Fruit fly (Drosophila melanogaster) whole organism, embryonic: Measurements from ENCODE around the gene CG8097.

Experiments
- Atf6 ChIP-seq: fragments of 200-800 bp; sonication (Bioruptor generic); IDR thresholded peaks from 2 replicates; pipeline ENCODE4 v1.3.6; 2022; ENCODE audit warnings: missing biosample characterization, missing genetic modification characterization
- B-H2 ChIP-seq: fragments of 200-800 bp; sonication (Bioruptor generic); optimal IDR thresholded peaks from 2 replicates; lab custom pipeline; 2018; ENCODE audit warnings: missing biosample characterization, mild to moderate bottlenecking, missing genetic modification characterization
- CG1024 ChIP-seq: fragments of 200-800 bp; sonication (Bioruptor generic); IDR thresholded peaks from 2 replicates; pipeline ENCODE4 v1.3.6; 2022; ENCODE audit warnings: missing biosample characterization, missing genetic modification characterization
- CG10366 ChIP-seq: fragments of 200-800 bp; sonication (Bioruptor generic); IDR thresholded peaks from 2 replicates; pipeline ENCODE4 v1.3.6; 2022; ENCODE audit warnings: missing biosample characterization, missing genetic modification characterization
- CG11247 ChIP-seq: fragments of 200-800 bp; sonication (Bioruptor generic); IDR thresholded peaks from 2 replicates; pipeline ENCODE4 v1.3.6; 2022; ENCODE audit warnings: missing biosample characterization, missing genetic modification characterization
- CG11456 ChIP-seq: fragments of 200-800 bp; sonication (Bioruptor generic); IDR thresholded peaks from 3 replicates; pipeline ENCODE4 v1.3.6; 2022; ENCODE audit warnings: missing biosample characterization, missing genetic modification characterization
- CG12104 ChIP-seq: fragments of 200-800 bp; sonication (Bioruptor generic); optimal IDR thresholded peaks from 3 replicates; lab custom pipeline; 2016; ENCODE audit warnings: missing biosample characterization, missing genetic modification characterization
- CG1233 ChIP-seq: fragments of 200-800 bp; sonication (Bioruptor generic); optimal IDR thresholded peaks from 4 replicates; lab custom pipeline; 2018; ENCODE audit warnings: missing biosample characterization, mild to moderate bottlenecking, missing genetic modification characterization
- CG13424 ChIP-seq: fragments of 200-800 bp; sonication (Bioruptor generic); optimal IDR thresholded peaks from 2 replicates; lab custom pipeline; 2019; ENCODE audit warnings: missing biosample characterization, mild to moderate bottlenecking, missing genetic modification characterization, moderate library complexity
- CG13894 ChIP-seq: fragments of 200-800 bp; sonication (Bioruptor generic); optimal IDR thresholded peaks from 3 replicates; lab custom pipeline; 2018; ENCODE audit warnings: missing biosample characterization, mild to moderate bottlenecking, missing genetic modification characterization, moderate library complexity
- CG15269 ChIP-seq: fragments of 200-800 bp; sonication (Bioruptor generic); optimal IDR thresholded peaks from 2 replicates; lab custom pipeline; 2018; ENCODE audit warnings: missing biosample characterization, mild to moderate bottlenecking, missing genetic modification characterization, moderate library complexity
- CG16779 ChIP-seq: fragments of 200-800 bp; sonication (Bioruptor generic); IDR thresholded peaks from 2 replicates; pipeline ENCODE4 v1.3.6; 2022; ENCODE audit warnings: missing biosample characterization, missing genetic modification characterization
- CG17568 ChIP-seq: fragments of 200-800 bp; sonication (Bioruptor generic); optimal IDR thresholded peaks from 2 replicates; lab custom pipeline; 2018; ENCODE audit warnings: missing biosample characterization, mild to moderate bottlenecking, missing genetic modification characterization, moderate library complexity
- CG30403 ChIP-seq: fragments of 200-800 bp; sonication (Bioruptor generic); optimal IDR thresholded peaks from 3 replicates; lab custom pipeline; 2016; ENCODE audit warnings: missing biosample characterization, missing genetic modification characterization
- CG4424 ChIP-seq: fragments of 200-800 bp; sonication (Bioruptor generic); optimal IDR thresholded peaks from 3 replicates; lab custom pipeline; 2016; ENCODE audit warnings: missing biosample characterization, missing genetic modification characterization
- CG5180 ChIP-seq: fragments of 200-800 bp; sonication (Bioruptor generic); optimal IDR thresholded peaks from 3 replicates; lab custom pipeline; 2017; ENCODE audit warnings: missing biosample characterization, missing genetic modification characterization, mild to moderate bottlenecking, moderate library complexity, missing genetic modification reagents
- CG7839 ChIP-seq: fragments of 200-800 bp; sonication (Bioruptor generic); optimal IDR thresholded peaks from 3 replicates; lab custom pipeline; 2018; ENCODE audit warnings: missing biosample characterization, mild to moderate bottlenecking, missing genetic modification characterization, moderate library complexity
- Dek ChIP-seq: fragments of 200-800 bp; sonication (Bioruptor generic); optimal IDR thresholded peaks from 3 replicates; lab custom pipeline; 2019; ENCODE audit warnings: missing biosample characterization, mild to moderate bottlenecking, missing genetic modification characterization, moderate library complexity
- Dip2 ChIP-seq: fragments of 200-800 bp; sonication (Bioruptor generic); IDR thresholded peaks from 2 replicates; pipeline ENCODE4 v1.3.6; 2022; ENCODE audit warnings: missing biosample characterization, missing genetic modification characterization
- Ets65A ChIP-seq: fragments of 200-800 bp; sonication (Bioruptor generic); peaks from one replicate; lab custom pipeline; 2016; ENCODE audit warnings: missing biosample characterization, missing genetic modification characterization
- Gug ChIP-seq: fragments of 200-800 bp; sonication (Bioruptor generic); IDR thresholded peaks from 4 replicates; pipeline ENCODE4 v1.3.6; 2022; ENCODE audit warnings: missing biosample characterization, missing genetic modification characterization
- Med ChIP-seq: fragments of 200-800 bp; sonication (Bioruptor generic); peaks from one replicate; lab custom pipeline; 2016; ENCODE audit warnings: missing biosample characterization, missing genetic modification characterization, mild to moderate bottlenecking, inconsistent platforms, moderate library complexity
- NK7.1 ChIP-seq: fragments of 200-800 bp; sonication (Bioruptor generic); optimal IDR thresholded peaks from 3 replicates; lab custom pipeline; 2016; ENCODE audit warnings: missing biosample characterization, missing genetic modification characterization
- Nf-YC ChIP-seq: fragments of 200-800 bp; optimal IDR thresholded peaks from 3 replicates; lab custom pipeline; 2019; ENCODE audit warnings: missing biosample characterization, mild to moderate bottlenecking, missing genetic modification characterization, moderate library complexity
- Poxn ChIP-seq: fragments of 200-800 bp; sonication (Bioruptor generic); IDR thresholded peaks from 2 replicates; pipeline ENCODE4 v1.3.6; 2022; ENCODE audit warnings: missing biosample characterization, missing genetic modification characterization
- Sox102F ChIP-seq: fragments of 200-800 bp; sonication (Bioruptor generic); optimal IDR thresholded peaks from 2 replicates; lab custom pipeline; 2018; ENCODE audit warnings: missing biosample characterization, mild to moderate bottlenecking, missing genetic modification characterization, moderate library complexity
- Spps ChIP-seq: fragments of 200-800 bp; sonication (Bioruptor generic); optimal IDR thresholded peaks from 2 replicates; lab custom pipeline; 2018; ENCODE audit warnings: missing biosample characterization, mild to moderate bottlenecking, missing genetic modification characterization
- Sry-β ChIP-seq: fragments of 200-800 bp; sonication (Bioruptor generic); optimal IDR thresholded peaks from 2 replicates; lab custom pipeline; 2018; ENCODE audit warnings: missing biosample characterization, mild to moderate bottlenecking, missing genetic modification characterization, moderate library complexity
- Tbp ChIP-seq: fragments of >200 bp; optimal IDR thresholded peaks from 2 replicates; lab custom pipeline; 2018; ENCODE audit warnings: missing biosample characterization, missing genetic modification characterization
- Usf ChIP-seq: fragments of 200-800 bp; sonication (Bioruptor generic); optimal IDR thresholded peaks from 2 replicates; lab custom pipeline; 2017; ENCODE audit warnings: missing genotype, missing biosample characterization, missing genetic modification characterization
- Xrp1 ChIP-seq: fragments of 200-800 bp; sonication (Bioruptor generic); IDR thresholded peaks from 2 replicates; pipeline ENCODE4 v1.3.6; 2022; ENCODE audit warnings: missing biosample characterization, missing genetic modification characterization
- amos ChIP-seq: fragments of 200-800 bp; sonication (Bioruptor generic); IDR thresholded peaks from 2 replicates; pipeline ENCODE4 v1.3.6; 2022; ENCODE audit warnings: missing biosample characterization, missing genetic modification characterization; ENCODE audit not compliant: partially characterized antibody
- az2 ChIP-seq: fragments of 200-800 bp; sonication (Bioruptor generic); optimal IDR thresholded peaks from 3 replicates; lab custom pipeline; 2016; ENCODE audit warnings: missing biosample characterization, missing genetic modification characterization
- bbx ChIP-seq: fragments of 200-800 bp; sonication (Bioruptor generic); IDR thresholded peaks from 2 replicates; pipeline ENCODE4 v1.3.6; 2022; ENCODE audit warnings: missing biosample characterization, missing genetic modification characterization; ENCODE audit not compliant: partially characterized antibody
- bcd ChIP-seq: fragments of 200-800 bp; sonication (Bioruptor generic); optimal IDR thresholded peaks from 2 replicates; lab custom pipeline; 2017; ENCODE audit warnings: missing biosample characterization, mild to moderate bottlenecking, missing genetic modification characterization
- bsh ChIP-seq, 2 experiments: fragments of 200-800 bp; sonication (Bioruptor generic); optimal IDR thresholded peaks; 2 replicates each; lab custom pipeline; 2017 to 2018; ENCODE audit warnings: mild to moderate bottlenecking in 2 of 2, missing biosample characterization in 2 of 2, missing genetic modification characterization in 2 of 2, moderate library complexity in 1 of 2
- chn ChIP-seq: fragments of 200-800 bp; sonication (Bioruptor generic); optimal IDR thresholded peaks from 2 replicates; lab custom pipeline; 2016; ENCODE audit warnings: missing biosample characterization, missing genetic modification characterization
- ftz-f1 ChIP-seq: fragments of 200-800 bp; sonication (Bioruptor generic); optimal IDR thresholded peaks from 2 replicates; lab custom pipeline; 2016; ENCODE audit warnings: missing biosample characterization, missing genetic modification characterization
- her ChIP-seq: fragments of 200-800 bp; sonication (Bioruptor generic); optimal IDR thresholded peaks from 2 replicates; lab custom pipeline; 2016; ENCODE audit warnings: missing biosample characterization, missing genetic modification characterization
- ind ChIP-seq: fragments of 200-800 bp; sonication (Bioruptor generic); optimal IDR thresholded peaks from 3 replicates; lab custom pipeline; 2016; ENCODE audit warnings: missing biosample characterization, missing genetic modification characterization
- inv ChIP-seq: fragments of 200-800 bp; sonication (Bioruptor generic); IDR thresholded peaks from 2 replicates; pipeline ENCODE4 v1.3.6; 2022; ENCODE audit warnings: missing biosample characterization, missing genetic modification characterization; ENCODE audit not compliant: partially characterized antibody
- jigr1 ChIP-seq: fragments of 200-800 bp; sonication (Bioruptor generic); IDR thresholded peaks from 3 replicates; pipeline ENCODE4 v1.3.6; 2022; ENCODE audit warnings: missing biosample characterization, missing genetic modification characterization
- jumu ChIP-seq: fragments of 200-800 bp; sonication (Bioruptor generic); optimal IDR thresholded peaks from 3 replicates; lab custom pipeline; 2016; ENCODE audit warnings: missing biosample characterization, missing genetic modification characterization
- nau ChIP-seq: fragments of 200-800 bp; sonication (Bioruptor generic); optimal IDR thresholded peaks from 3 replicates; lab custom pipeline; 2017; ENCODE audit warnings: missing biosample characterization, mild to moderate bottlenecking, missing genetic modification characterization, missing genetic modification reagents
- nmo ChIP-seq: fragments of 200-800 bp; sonication (Bioruptor generic); optimal IDR thresholded peaks from 2 replicates; lab custom pipeline; 2018; ENCODE audit warnings: missing biosample characterization, mild to moderate bottlenecking, missing genetic modification characterization, moderate library complexity
- onecut ChIP-seq: fragments of 200-800 bp; sonication (Bioruptor generic); IDR thresholded peaks from 2 replicates; pipeline ENCODE4 v1.3.6; 2022; ENCODE audit warnings: missing biosample characterization, missing genetic modification characterization
- pros ChIP-seq: fragments of 200-800 bp; sonication (Bioruptor generic); optimal IDR thresholded peaks from 3 replicates; lab custom pipeline; 2019; ENCODE audit warnings: missing biosample characterization, mild to moderate bottlenecking, missing genetic modification characterization, moderate library complexity
- rib ChIP-seq: fragments of 200-800 bp; sonication (Bioruptor generic); IDR thresholded peaks from 2 replicates; pipeline ENCODE4 v1.3.6; 2022; ENCODE audit warnings: missing biosample characterization, missing genetic modification characterization
- tgo ChIP-seq: fragments of 200-800 bp; sonication (Bioruptor generic); IDR thresholded peaks from 3 replicates; pipeline ENCODE4 v1.3.6; 2022; ENCODE audit warnings: missing biosample characterization, missing genetic modification characterization
- tup ChIP-seq: fragments of 200-800 bp; sonication (Bioruptor generic); optimal IDR thresholded peaks from 2 replicates; lab custom pipeline; 2016; ENCODE audit warnings: missing biosample characterization, mild to moderate bottlenecking, missing genetic modification characterization, moderate library complexity
- z ChIP-seq: fragments of 200-800 bp; sonication (Bioruptor generic); IDR thresholded peaks from 3 replicates; pipeline ENCODE4 v1.3.6; 2022; ENCODE audit warnings: missing biosample characterization, missing genetic modification characterization

Gene CG8097

dm6 chrX:15615426-15615825, 32.5 kb downstream of the CG8097 start (continued):
- TF ChIP-seq Gug (GFP tag; lab: Robert Waterston, UW) (no peak), CG11456 (GFP tag; lab: Robert Waterston, UW) (no peak), CG11247 (GFP tag; lab: Robert Waterston, UW) (peak; percentile 39; the same call in 1 of the 2 replicates), CG16779 (no peak), CG7839 (tag; lab: Kevin White, UChicago) (peak; percentile 76), CG4424 (peak; percentile 43), NK7.1 (GFP tag; lab: Kevin White, UChicago) (peak; percentile 20), nmo (GFP tag; lab: Kevin White, UChicago) (peak; percentile 72), onecut (0 out of 2 replicates have a peak, but pooled peaks have one; percentile 5), CG10366 (GFP tag; lab: Robert Waterston, UW) (peak; percentile 45), tgo (GFP tag; lab: Robert Waterston, UW) (peak; percentile 47; the same call in 2 of the 3 replicates), az2 (GFP tag; lab: Kevin White, UChicago) (peak; percentile 70), pros (GFP tag; lab: Kevin White, UChicago) (no peak), Nf-YC (no peak), Poxn (GFP tag; lab: Robert Waterston, UW) (no peak), CG1233 (GFP tag; lab: Kevin White, UChicago) (peak; percentile 24), Ets65A (GFP tag; lab: Kevin White, UChicago) (peak; percentile 57), her (no peak), jigr1 (GFP tag; lab: Robert Waterston, UW) (no peak), CG1024 (GFP tag; lab: Robert Waterston, UW) (no peak), Sry-β (GFP tag; lab: Kevin White, UChicago) (no peak), CG13894 (tag; lab: Kevin White, UChicago) (no peak), bbx (GFP tag; lab: Robert Waterston, UW) (no peak), CG13424 (tag; lab: Kevin White, UChicago) (peak; percentile 64), CG5180 (GFP tag; lab: Kevin White, UChicago) (no peak), bsh (GFP tag; optimal IDR thresholded peaks at IDR 0.05; lab: Kevin White, UChicago) (peak in 1 of 2 experiments; percentile 78), Usf (GFP tag; lab: Kevin White, UChicago) (no peak), CG15269 (tag; lab: Kevin White, UChicago) (peak; percentile 69), CG12104 (GFP tag; lab: Kevin White, UChicago) (peak; percentile 5), inv (no peak), CG30403 (GFP tag; lab: Kevin White, UChicago) (peak; percentile 60), tup (GFP tag; lab: Kevin White, UChicago) (no peak), B-H2 (no peak), jumu (GFP tag; lab: Kevin White, UChicago) (no peak), chn (GFP tag; lab: Kevin White, UChicago) (peak; percentile 10), CG17568 (peak; percentile 11), ftz-f1 (no peak), bcd (GFP tag; lab: Kevin White, UChicago) (peak; percentile 61), Atf6 (GFP tag; lab: Robert Waterston, UW) (no peak), Spps (tag; lab: Kevin White, UChicago) (peak; percentile 5), z (GFP tag; lab: Robert Waterston, UW) (no peak), amos (GFP tag; lab: Robert Waterston, UW) (no peak), Med (GFP tag; lab: Kevin White, UChicago) (peak; percentile 68), Tbp (GFP tag; lab: Kevin White, UChicago) (no peak), Dek (tag; lab: Kevin White, UChicago) (peak; percentile 11), Sox102F (GFP tag; lab: Kevin White, UChicago) (peak; percentile 82), nau (GFP tag; lab: Kevin White, UChicago) (no peak), Xrp1 (GFP tag; lab: Robert Waterston, UW) (peak; percentile 65; the same call in 1 of the 2 replicates), Dip2 (no peak), ind (GFP tag; lab: Kevin White, UChicago) (peak; percentile 42), rib (no peak)
